Worm (Caenorhabditis elegans) whole organism, mixed stage, embryonic: ENCODE measurements around the gene F22F7.11.

Experiments
- blmp-1 ChIP-seq: fragments of 150-350 bp; optimal IDR thresholded peaks from 2 replicates; lab custom pipeline; 2014; ENCODE audit warnings: missing biosample characterization, missing genetic modification characterization
- ceh-43 ChIP-seq: fragments of 200-800 bp; sonication (Bioruptor generic); optimal IDR thresholded peaks from 2 replicates; lab custom pipeline; 2018; ENCODE audit warnings: mild to moderate bottlenecking, missing genetic modification characterization, moderate library complexity, missing compliant biosample characterization
- elt-3 ChIP-seq: fragments of 150-350 bp; optimal IDR thresholded peaks from 2 replicates; lab custom pipeline; 2014; ENCODE audit warnings: missing biosample characterization, missing genetic modification characterization
- ham-2 ChIP-seq: fragments of 200-800 bp; sonication (Bioruptor generic); optimal IDR thresholded peaks from 2 replicates; lab custom pipeline; 2018; ENCODE audit warnings: mild to moderate bottlenecking, missing genetic modification characterization, missing compliant biosample characterization
- lsy-2 ChIP-seq: fragments of 150-350 bp; optimal IDR thresholded peaks from 2 replicates; lab custom pipeline; 2014; ENCODE audit warnings: missing biosample characterization, missing genetic modification characterization
- mab-5 ChIP-seq: fragments of 150-350 bp; optimal IDR thresholded peaks from 2 replicates; lab custom pipeline; 2014; ENCODE audit warnings: missing biosample characterization, missing genetic modification characterization
- nhr-12 ChIP-seq: fragments of 150-350 bp; optimal IDR thresholded peaks from 2 replicates; lab custom pipeline; 2014; ENCODE audit warnings: missing biosample characterization, missing genetic modification characterization
- nhr-2 ChIP-seq: fragments of 150-350 bp; optimal IDR thresholded peaks from 2 replicates; lab custom pipeline; 2014; ENCODE audit warnings: missing biosample characterization, missing genetic modification characterization
- nhr-28 ChIP-seq: fragments of 150-350 bp; optimal IDR thresholded peaks from 2 replicates; lab custom pipeline; 2014; ENCODE audit warnings: missing biosample characterization, missing genetic modification characterization
- snpc-4 ChIP-seq: fragments of 150-350 bp; optimal IDR thresholded peaks from 2 replicates; lab custom pipeline; 2014; ENCODE audit warnings: missing biosample characterization, missing genetic modification characterization
- sptf-1 ChIP-seq: sonication (generic microtip); optimal IDR thresholded peaks from 2 replicates; lab custom pipeline; 2017; ENCODE audit warnings: mild to moderate bottlenecking, missing genetic modification characterization, moderate library complexity, missing compliant biosample characterization
- zip-8 ChIP-seq: fragments of 150-350 bp; optimal IDR thresholded peaks from 2 replicates; lab custom pipeline; 2014; ENCODE audit warnings: missing biosample characterization, missing genetic modification characterization

ce11 chrV:2146795-2147194 lies 27.2 kb downstream of the F22F7.11 start, which contains the start of gene srbc-20:
- TF ChIP-seq nhr-2 (tag; lab: Kevin White, UChicago) (no peak), snpc-4 (tag; lab: Kevin White, UChicago) (no peak), lsy-2 (tag; lab: Kevin White, UChicago) (no peak), ham-2 (GFP tag; lab: Kevin White, UChicago) (no peak), blmp-1 (tag; lab: Kevin White, UChicago) (no peak), elt-3 (no peak), nhr-12 (tag; lab: Kevin White, UChicago) (no peak), nhr-28 (tag; lab: Kevin White, UChicago) (no peak), ceh-43 (GFP tag; lab: Kevin White, UChicago) (no peak), zip-8 (tag; lab: Kevin White, UChicago) (no peak), sptf-1 (tag; lab: Kevin White, UChicago) (no peak), mab-5 (no peak)
